Worm (Caenorhabditis elegans) whole organism, late embryonic: ENCODE results near the gene F19B2.6.

ENCODE experiments used
- pha-4 ChIP-seq: fragments of 150-350 bp; optimal IDR thresholded peaks from 2 replicates; lab custom pipeline; 2018; ENCODE audit warnings: missing biosample characterization, missing genetic modification reagents, missing genetic modification characterization
- zip-5 ChIP-seq: sonication (generic microtip); optimal IDR thresholded peaks from 2 replicates; lab custom pipeline; 2016; ENCODE audit warnings: missing genetic modification characterization, missing compliant biosample characterization

DNA sequence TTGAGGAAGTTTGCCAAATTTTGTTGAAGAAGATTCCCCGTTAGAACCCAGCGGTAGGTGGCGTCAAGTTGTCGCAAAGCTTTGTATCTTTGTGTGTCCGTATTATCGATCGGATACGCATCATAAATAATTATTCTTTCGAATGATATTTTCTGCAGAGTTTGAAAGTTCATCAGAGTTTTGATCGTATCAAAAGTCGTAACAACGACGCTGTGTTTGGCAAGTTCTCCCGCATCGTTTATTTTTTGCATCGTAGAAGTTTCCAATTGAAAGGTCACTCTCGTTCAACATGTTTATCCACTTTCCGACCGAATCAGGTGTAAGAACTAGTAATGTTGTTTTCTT, 4.8 kb downstream of the F19B2.6 start:
- TF ChIP-seq zip-5 (tag; lab: Kevin White, UChicago) = no peak
- no peak for TF ChIP-seq pha-4
